Worm (Caenorhabditis elegans) whole organism, young adult: ENCODE data around the gene Y45F10C.4.

Experiments used
- Y95B8A.8 ChIP-seq: fragments of 200-800 bp; sonication (Bioruptor generic); IDR thresholded peaks from 2 replicates; pipeline ENCODE4 v1.3.6; 2022; ENCODE audit warnings: missing genetic modification reagents, missing genetic modification characterization, missing compliant biosample characterization
- ama-1 ChIP-seq, 3 experiments: fragments of 150-350 bp in 1 of 3; sonication (generic microtip) in 2 of 3; optimal IDR thresholded peaks; 2 replicates each; lab custom pipeline; 2014 to 2018; ENCODE audit warnings: missing biosample characterization in 2 of 3, missing genetic modification characterization in 2 of 3, missing genetic modification reagents in 2 of 3

DNA sequence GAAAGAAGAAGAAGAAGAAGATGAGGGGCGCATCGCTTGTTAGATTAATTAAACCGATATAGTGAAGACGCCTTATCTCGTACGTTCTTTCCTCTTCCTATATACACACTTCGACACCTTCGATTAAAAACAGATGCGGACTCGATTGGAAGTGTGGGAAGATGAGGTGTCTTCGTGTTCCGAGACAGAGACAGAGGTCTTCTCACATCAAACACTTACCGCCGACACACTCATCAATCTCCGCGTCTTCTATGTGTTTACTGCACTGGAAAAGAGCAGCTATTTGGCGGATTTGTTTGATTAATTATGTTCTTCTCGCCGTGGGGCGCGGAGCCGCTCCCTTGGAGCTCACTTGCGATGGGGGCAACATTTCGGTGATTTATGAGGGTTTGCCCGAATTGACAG, 35.4 kb upstream of the Y45F10C.4 start:
- TF ChIP-seq Y95B8A.8 (GFP tag; lab: Robert Waterston, UW) (no peak), ama-1 (optimal IDR thresholded peaks at IDR 0.05; lab: Kevin White, UChicago) (no peak), ama-1 (GFP tag; optimal IDR thresholded peaks at IDR 0.05; lab: Kevin White, UChicago) (no peak)
